Worm (Caenorhabditis elegans) whole organism, young adult: ENCODE measurements around the gene gly-13.

ENCODE experiments used
- F10E7.11 ChIP-seq: sonication (generic microtip); optimal IDR thresholded peaks from 2 replicates; lab custom pipeline; 2017; ENCODE audit warnings: mild to moderate bottlenecking, missing genetic modification characterization, moderate library complexity, missing compliant biosample characterization
- F22D6.2 ChIP-seq: sonication (generic microtip); optimal IDR thresholded peaks from 2 replicates; lab custom pipeline; 2016; ENCODE audit warnings: mild to moderate bottlenecking, missing genetic modification characterization, missing compliant biosample characterization
- ZK185.1 ChIP-seq: sonication (generic microtip); optimal IDR thresholded peaks from 2 replicates; lab custom pipeline; 2016; ENCODE audit warnings: mild to moderate bottlenecking, missing genetic modification characterization, missing compliant biosample characterization; ENCODE audit not compliant: poor library complexity, severe bottlenecking
- ama-1 ChIP-seq, 3 experiments: fragments of 150-350 bp in 1 of 3; sonication (generic microtip) in 2 of 3; optimal IDR thresholded peaks; 2 replicates each; lab custom pipeline; 2014 to 2018; ENCODE audit warnings: missing biosample characterization in 2 of 3, missing genetic modification characterization in 2 of 3, missing genetic modification reagents in 2 of 3
- cebp-2 ChIP-seq: fragments of 200-800 bp; sonication (Bioruptor generic); IDR thresholded peaks from 2 replicates; pipeline ENCODE4 v1.3.6; 2022; ENCODE audit warnings: missing genetic modification characterization, missing compliant biosample characterization
- ceh-100 ChIP-seq: fragments of 200-800 bp; sonication (Bioruptor generic); IDR thresholded peaks from 2 replicates; pipeline ENCODE4 v1.3.6; 2022; ENCODE audit warnings: missing genetic modification reagents, missing genetic modification characterization, missing compliant biosample characterization
- ceh-27 ChIP-seq: fragments of 200-800 bp; sonication (Bioruptor generic); optimal IDR thresholded peaks from 2 replicates; lab custom pipeline; 2018; ENCODE audit warnings: mild to moderate bottlenecking, missing genetic modification characterization, moderate library complexity, missing compliant biosample characterization
- die-1 ChIP-seq: sonication (generic microtip); optimal IDR thresholded peaks from 2 replicates; lab custom pipeline; 2016; ENCODE audit warnings: missing genotype, mild to moderate bottlenecking, missing genetic modification characterization, missing compliant biosample characterization
- hmg-20 ChIP-seq: fragments of 200-800 bp; sonication (Bioruptor generic); IDR thresholded peaks from 2 replicates; pipeline ENCODE4 v1.3.6; 2022; ENCODE audit warnings: missing genetic modification reagents, missing genetic modification characterization, missing compliant biosample characterization
- mel-28 ChIP-seq: sonication (generic microtip); optimal IDR thresholded peaks from 2 replicates; lab custom pipeline; 2016; ENCODE audit warnings: borderline replicate concordance, mild to moderate bottlenecking, missing genetic modification characterization, missing compliant biosample characterization
- somi-1 ChIP-seq: fragments of 200-800 bp; sonication (Bioruptor generic); optimal IDR thresholded peaks from 2 replicates; lab custom pipeline; 2018; ENCODE audit warnings: mild to moderate bottlenecking, missing genetic modification characterization, missing compliant biosample characterization
- unc-62 ChIP-seq: fragments of 150-350 bp; optimal IDR thresholded peaks from 2 replicates; lab custom pipeline; 2014; ENCODE audit warnings: missing biosample characterization, missing genetic modification reagents, missing genetic modification characterization

DNA sequence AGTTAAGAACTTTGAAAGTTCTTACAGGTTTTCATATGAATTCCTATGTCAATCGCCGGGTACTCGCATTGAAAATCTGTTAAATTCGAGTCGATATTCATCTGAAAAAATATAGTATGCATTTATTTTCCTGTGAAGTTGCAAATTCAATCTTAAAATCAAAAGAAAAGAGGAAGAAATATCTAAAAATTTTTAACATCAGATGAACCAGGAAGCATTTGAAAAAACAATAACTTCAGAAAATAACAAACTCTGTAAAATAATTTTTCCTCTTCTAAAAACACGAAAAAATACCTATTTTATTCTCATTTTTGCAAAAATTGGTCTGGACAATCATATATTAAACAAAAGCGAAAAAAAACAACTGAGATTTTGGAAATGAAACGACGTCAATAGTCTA lies 22.7 kb upstream of the gly-13 start, which contains the start of gene npr-7:
- TF ChIP-seq die-1 (no peak), mel-28 (tag; lab: Kevin White, UChicago) (no peak), ceh-27 (GFP tag; lab: Kevin White, UChicago) (no peak), ceh-100 (GFP tag; lab: Robert Waterston, UW) (no peak), ZK185.1 (tag; lab: Kevin White, UChicago) (no peak), F10E7.11 (tag; lab: Kevin White, UChicago) (no peak), hmg-20 (GFP tag; lab: Robert Waterston, UW) (no peak), F22D6.2 (tag; lab: Kevin White, UChicago) (no peak), unc-62 (GFP tag; lab: Kevin White, UChicago) (no peak), cebp-2 (no peak), somi-1 (no peak), ama-1 (optimal IDR thresholded peaks at IDR 0.05; lab: Kevin White, UChicago) (no peak), ama-1 (GFP tag; optimal IDR thresholded peaks at IDR 0.05; lab: Kevin White, UChicago) (no peak)
